Worm (Caenorhabditis elegans) whole organism, L2 larva: ENCODE data around the gene ZK899.5.

Source experiments
- ceh-16 ChIP-seq: fragments of 150-350 bp; optimal IDR thresholded peaks from 2 replicates; lab custom pipeline; 2014; ENCODE audit warnings: missing biosample characterization, missing genetic modification characterization
- mdl-1 ChIP-seq, 2 experiments: fragments of 150-350 bp in 1 of 2; sonication (generic microtip) in 1 of 2; optimal IDR thresholded peaks; 2 replicates each; lab custom pipeline; 2017; ENCODE audit warnings: missing biosample characterization in 2 of 2, missing genetic modification characterization in 2 of 2

DNA sequence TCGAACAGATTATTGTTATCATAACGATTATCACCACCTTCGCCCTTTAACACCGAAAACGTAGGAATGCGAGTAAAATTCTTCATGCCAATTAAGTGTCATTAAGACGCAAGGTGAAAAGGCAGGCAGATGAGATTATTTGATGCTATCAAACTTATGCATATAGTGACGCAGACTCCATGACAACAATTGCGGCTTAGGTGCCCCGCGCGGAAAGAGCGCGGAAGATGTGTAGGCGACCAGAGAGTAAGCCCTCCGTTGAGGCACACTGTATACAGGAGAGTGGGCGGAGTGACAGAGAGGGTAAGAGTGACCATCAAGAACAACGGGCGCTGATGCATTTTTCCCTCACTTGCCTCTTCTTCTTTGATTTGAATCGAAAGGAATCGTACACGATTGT, 33.9 kb upstream of the ZK899.5 start:
- TF ChIP-seq mdl-1 (tag; optimal IDR thresholded peaks at IDR 0.05; lab: Kevin White, UChicago) (no peak), ceh-16 (tag; lab: Kevin White, UChicago) (no peak)
